Fruit fly (Drosophila melanogaster) whole organism: Measurements from ENCODE around the gene comm2.

Experiments used
- CG8478 ChIP-seq: fragments of >200 bp; optimal IDR thresholded peaks from 2 replicates; lab custom pipeline; 2018; ENCODE audit warnings: inconsistent platforms
- Dll ChIP-seq: fragments of >200 bp; optimal IDR thresholded peaks from 2 replicates; lab custom pipeline; 2017
- EcR ChIP-seq, 2 experiments: fragments of >200 bp; optimal IDR thresholded peaks; 2 replicates each; lab custom pipeline; 2017; ENCODE audit warnings: missing biosample characterization in 2 of 2, missing genetic modification characterization in 2 of 2, missing genetic modification reagents in 2 of 2
- pan ChIP-seq: fragments of >200 bp; optimal IDR thresholded peaks from 2 replicates; lab custom pipeline; 2017
- psq ChIP-seq: fragments of >200 bp; optimal IDR thresholded peaks from 2 replicates; lab custom pipeline; 2017

DNA sequence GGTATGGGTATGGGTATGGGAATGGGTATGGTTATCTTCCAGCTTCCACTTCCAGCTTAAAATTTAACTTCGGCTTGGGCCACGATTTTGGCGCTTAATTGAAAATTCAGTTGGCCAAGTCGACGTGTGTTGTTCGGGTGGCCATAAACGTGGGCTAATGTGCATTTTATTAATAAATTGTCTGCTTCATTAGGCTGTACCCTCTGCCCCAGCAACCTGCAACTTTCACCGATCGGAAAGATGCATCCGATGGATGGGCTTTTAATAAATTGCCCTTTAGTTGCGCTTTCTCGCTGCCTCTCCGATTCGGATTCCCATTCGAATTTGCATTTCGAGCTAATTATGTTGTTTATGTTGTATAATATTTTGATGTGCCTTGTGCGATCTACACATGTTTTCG, 4.5 kb downstream of the comm2 start:
- TF ChIP-seq pan (lab: Kevin White, UChicago): no peak
- TF ChIP-seq psq (lab: Kevin White, UChicago): no peak
- TF ChIP-seq EcR (GFP tag; optimal IDR thresholded peaks at IDR 0.05; lab: Kevin White, UChicago): no peak
- TF ChIP-seq Dll (lab: Kevin White, UChicago): no peak
- TF ChIP-seq CG8478: no peak
